Worm (Caenorhabditis elegans) whole organism, L1 larva: ENCODE results near the gene lgc-30.

Source experiments
- C16A3.4 ChIP-seq: fragments of 150-350 bp; optimal IDR thresholded peaks from 2 replicates; lab custom pipeline; 2014; ENCODE audit warnings: missing biosample characterization, missing genetic modification characterization
- alr-1 ChIP-seq: fragments of 200-800 bp; sonication (Bioruptor generic); optimal IDR thresholded peaks from 2 replicates; lab custom pipeline; 2018; ENCODE audit warnings: borderline replicate concordance, mild to moderate bottlenecking, missing genetic modification characterization, missing compliant biosample characterization
- ces-1 ChIP-seq: fragments of 150-350 bp; optimal IDR thresholded peaks from 2 replicates; lab custom pipeline; 2014; ENCODE audit warnings: missing biosample characterization, missing genetic modification reagents, missing genetic modification characterization
- fos-1 ChIP-seq: fragments of 150-350 bp; optimal IDR thresholded peaks from 2 replicates; lab custom pipeline; 2014; ENCODE audit warnings: missing biosample characterization, missing genetic modification characterization
- lir-3 ChIP-seq: sonication (generic microtip); optimal IDR thresholded peaks from 2 replicates; lab custom pipeline; 2016; ENCODE audit warnings: mild to moderate bottlenecking, missing genetic modification characterization, moderate library complexity, missing compliant biosample characterization; ENCODE audit not compliant: poor library complexity
- mdl-1 ChIP-seq, 2 experiments: fragments of 150-350 bp; optimal IDR thresholded peaks; 2 replicates each; lab custom pipeline; 2014 to 2017; ENCODE audit warnings: missing biosample characterization in 2 of 2, missing genetic modification characterization in 2 of 2, inconsistent platforms in 1 of 2
- sup-37 ChIP-seq: fragments of 200-800 bp; sonication (Bioruptor generic); optimal IDR thresholded peaks from 2 replicates; lab custom pipeline; 2018; ENCODE audit warnings: mild to moderate bottlenecking, missing genetic modification characterization, missing compliant biosample characterization

- TF ChIP-seq mdl-1 (tag; optimal IDR thresholded peaks at IDR 0.05; lab: Kevin White, UChicago) (no peak), lir-3 (tag; lab: Kevin White, UChicago) (no peak), fos-1 (tag; lab: Kevin White, UChicago) (no peak), sup-37 (GFP tag; lab: Kevin White, UChicago) (no peak), C16A3.4 (tag; lab: Kevin White, UChicago) (no peak), alr-1 (no peak), ces-1 (GFP tag; lab: Kevin White, UChicago) (no peak)
These were observed 46.4 kb downstream of the lgc-30 start for ce11 chrIV:971122-971521.
